Worm (Caenorhabditis elegans) whole organism, mixed stage, embryonic: ENCODE measurements around the gene akt-1.

Source experiments
- nhr-12 ChIP-seq: fragments of 150-350 bp; optimal IDR thresholded peaks from 2 replicates; lab custom pipeline; 2014; ENCODE audit warnings: missing biosample characterization, missing genetic modification characterization
- nhr-28 ChIP-seq: fragments of 150-350 bp; optimal IDR thresholded peaks from 2 replicates; lab custom pipeline; 2014; ENCODE audit warnings: missing biosample characterization, missing genetic modification characterization
- unc-39 ChIP-seq: fragments of 150-350 bp; optimal IDR thresholded peaks from 2 replicates; lab custom pipeline; 2014; ENCODE audit warnings: missing biosample characterization, missing genetic modification characterization

- TF ChIP-seq unc-39 (no peak), nhr-12 (tag; lab: Kevin White, UChicago) (no peak), nhr-28 (tag; lab: Kevin White, UChicago) (no peak)
These were observed 42.2 kb upstream of the akt-1 start, which contains the start of gene rpc-25 for ce11 chrV:10206502-10206901.
